Worm (Caenorhabditis elegans) whole organism, L4 larva: ENCODE measurements around the gene Y47D7A.15.

Experiments
- arid-1 ChIP-seq: fragments of 200-800 bp; sonication (Bioruptor generic); conservative IDR thresholded peaks from 2 replicates; pipeline ENCODE4 v1.3.6; 2022; ENCODE audit warnings: missing genetic modification reagents, missing genetic modification characterization, missing compliant biosample characterization
- duxl-1 ChIP-seq: sonication (generic microtip); optimal IDR thresholded peaks from 2 replicates; lab custom pipeline; 2016; ENCODE audit warnings: mild to moderate bottlenecking, missing genetic modification characterization, moderate library complexity, missing compliant biosample characterization; ENCODE audit not compliant: poor library complexity
- gei-8 ChIP-seq: fragments of 200-800 bp; sonication (Bioruptor generic); optimal IDR thresholded peaks from 2 replicates; lab custom pipeline; 2018; ENCODE audit warnings: mild to moderate bottlenecking, missing genetic modification characterization, missing compliant biosample characterization
- mdl-1 ChIP-seq, 2 experiments: fragments of 150-350 bp in 1 of 2; sonication (generic microtip) in 1 of 2; optimal IDR thresholded peaks; 2 replicates each; lab custom pipeline; 2014 to 2017; ENCODE audit warnings: missing biosample characterization in 2 of 2, missing genetic modification characterization in 2 of 2
- nhr-77 ChIP-seq: fragments of 150-350 bp; optimal IDR thresholded peaks from 2 replicates; lab custom pipeline; 2014; ENCODE audit warnings: missing biosample characterization, missing genetic modification characterization
- snpc-4 ChIP-seq: fragments of 150-350 bp; optimal IDR thresholded peaks from 2 replicates; lab custom pipeline; 2014; ENCODE audit warnings: missing biosample characterization, missing genetic modification characterization
- zip-2 ChIP-seq: fragments of 150-350 bp; optimal IDR thresholded peaks from 2 replicates; lab custom pipeline; 2014; ENCODE audit warnings: missing biosample characterization, missing genetic modification characterization

DNA sequence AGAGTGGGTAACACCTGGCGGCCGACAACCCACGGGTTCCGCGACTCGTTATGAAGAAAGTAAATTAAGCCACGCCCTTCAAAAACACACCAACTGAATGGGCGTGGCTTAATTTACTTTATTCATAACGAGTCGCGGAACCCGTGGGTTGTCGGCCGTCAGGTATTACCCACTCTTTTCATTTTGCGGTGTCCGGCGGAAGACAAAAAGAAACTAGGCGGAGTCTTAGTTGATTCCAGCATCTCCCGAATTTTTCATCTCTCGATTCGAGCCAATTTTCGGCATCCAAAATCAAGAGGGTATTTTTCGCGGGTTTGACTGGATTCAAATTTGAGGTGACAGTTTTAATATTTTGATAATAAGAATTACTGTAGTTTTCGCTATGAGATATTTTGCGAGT is 14.7 kb upstream of the Y47D7A.15 start:
- 0 out of 2 replicates have a peak, but pooled peaks have one; percentile 11 for TF ChIP-seq arid-1 (GFP tag; lab: Robert Waterston, UW)
- TF ChIP-seq duxl-1 = no peak
- no peak for TF ChIP-seq nhr-77 (tag; lab: Kevin White, UChicago)
- no peak for TF ChIP-seq mdl-1 (tag; optimal IDR thresholded peaks at IDR 0.05; lab: Kevin White, UChicago)
- no peak for TF ChIP-seq zip-2 (tag; lab: Kevin White, UChicago)
- TF ChIP-seq gei-8 (GFP tag; lab: Kevin White, UChicago) = no peak
- TF ChIP-seq snpc-4 (tag; lab: Kevin White, UChicago) = no peak
